Fruit fly (Drosophila melanogaster) whole organism, embryonic: ENCODE data around the gene Arpc1.
A peak's percentile ranks its signal among the peaks of the same experiment; 100 is the strongest.

ENCODE experiments used
- CG10654 ChIP-seq: fragments of 200-800 bp; sonication (Bioruptor generic); optimal IDR thresholded peaks from 2 replicates; lab custom pipeline; 2016; ENCODE audit warnings: missing biosample characterization, missing genetic modification characterization
- CG12391 ChIP-seq: fragments of 200-800 bp; sonication (Bioruptor generic); optimal IDR thresholded peaks from 3 replicates; lab custom pipeline; 2018; ENCODE audit warnings: missing biosample characterization, mild to moderate bottlenecking, missing genetic modification characterization, moderate library complexity
- CG15514 ChIP-seq: fragments of 200-800 bp; sonication (Bioruptor generic); optimal IDR thresholded peaks from 3 replicates; lab custom pipeline; 2017; ENCODE audit warnings: missing biosample characterization, missing genetic modification characterization, mild to moderate bottlenecking, moderate library complexity, missing genetic modification reagents
- CG17912 ChIP-seq: fragments of 200-800 bp; sonication (Bioruptor generic); optimal IDR thresholded peaks from 2 replicates; lab custom pipeline; 2018; ENCODE audit warnings: missing biosample characterization, mild to moderate bottlenecking, missing genetic modification characterization
- CG18599 ChIP-seq: fragments of 200-800 bp; sonication (Bioruptor generic); optimal IDR thresholded peaks from 3 replicates; lab custom pipeline; 2017; ENCODE audit warnings: missing biosample characterization, missing genetic modification characterization, mild to moderate bottlenecking, moderate library complexity, missing genetic modification reagents
- CG2120 ChIP-seq: fragments of 200-800 bp; sonication (Bioruptor generic); optimal IDR thresholded peaks from 3 replicates; lab custom pipeline; 2016; ENCODE audit warnings: missing biosample characterization, missing genetic modification characterization
- CG2678 ChIP-seq: fragments of 200-800 bp; sonication (Bioruptor generic); optimal IDR thresholded peaks from 3 replicates; lab custom pipeline; 2019; ENCODE audit warnings: missing biosample characterization, mild to moderate bottlenecking, missing genetic modification characterization, moderate library complexity
- CG3065 ChIP-seq: fragments of 200-800 bp; sonication (Bioruptor generic); optimal IDR thresholded peaks from 2 replicates; lab custom pipeline; 2016; ENCODE audit warnings: missing biosample characterization, missing genetic modification characterization
- CG3281 ChIP-seq: fragments of 200-800 bp; sonication (Bioruptor generic); optimal IDR thresholded peaks from 3 replicates; lab custom pipeline; 2017; ENCODE audit warnings: missing biosample characterization, mild to moderate bottlenecking, missing genetic modification characterization
- CG34224 ChIP-seq: fragments of 200-800 bp; sonication (Bioruptor generic); IDR thresholded peaks from 3 replicates; pipeline ENCODE4 v1.3.6; 2022; ENCODE audit warnings: missing biosample characterization, missing genetic modification characterization; ENCODE audit not compliant: partially characterized antibody
- CG7839 ChIP-seq: fragments of 200-800 bp; sonication (Bioruptor generic); optimal IDR thresholded peaks from 3 replicates; lab custom pipeline; 2018; ENCODE audit warnings: missing biosample characterization, mild to moderate bottlenecking, missing genetic modification characterization, moderate library complexity
- CG8478 ChIP-seq: fragments of >200 bp; optimal IDR thresholded peaks from 2 replicates; lab custom pipeline; 2018
- CrebB ChIP-seq: fragments of 200-800 bp; sonication (Bioruptor generic); optimal IDR thresholded peaks from 3 replicates; lab custom pipeline; 2018; ENCODE audit warnings: missing biosample characterization, mild to moderate bottlenecking, missing genetic modification characterization
- Dll ChIP-seq: fragments of 200-800 bp; sonication (Bioruptor generic); IDR thresholded peaks from 4 replicates; pipeline ENCODE4 v1.3.6; 2022; ENCODE audit warnings: missing biosample characterization, missing genetic modification characterization; ENCODE audit not compliant: partially characterized antibody
- Fer3 ChIP-seq: fragments of 200-800 bp; sonication (Bioruptor generic); optimal IDR thresholded peaks from 2 replicates; lab custom pipeline; 2018; ENCODE audit warnings: missing biosample characterization, mild to moderate bottlenecking, missing genetic modification characterization, moderate library complexity
- Hmr ChIP-seq: fragments of 200-800 bp; sonication (Bioruptor generic); optimal IDR thresholded peaks from 3 replicates; lab custom pipeline; 2017; ENCODE audit warnings: mild to moderate bottlenecking, missing biosample characterization, missing genetic modification reagents, missing genetic modification characterization
- Hr51 ChIP-seq, 2 experiments: fragments of 200-800 bp; sonication (Bioruptor generic); optimal IDR thresholded peaks; 2 replicates in 1 of 2; 3 replicates in 1 of 2; lab custom pipeline; 2016 to 2018; ENCODE audit warnings: missing biosample characterization in 2 of 2, missing genetic modification characterization in 2 of 2, mild to moderate bottlenecking in 1 of 2, moderate library complexity in 1 of 2
- Meics ChIP-seq: fragments of 200-800 bp; sonication (Bioruptor generic); optimal IDR thresholded peaks from 2 replicates; lab custom pipeline; 2017; ENCODE audit warnings: missing biosample characterization, mild to moderate bottlenecking, missing genetic modification characterization
- NFAT ChIP-seq: fragments of 200-800 bp; sonication (Bioruptor generic); IDR thresholded peaks from 2 replicates; pipeline ENCODE4 v1.3.6; 2022; ENCODE audit warnings: missing biosample characterization, missing genetic modification characterization
- Opbp ChIP-seq: fragments of 200-800 bp; sonication (Bioruptor generic); IDR thresholded peaks from 3 replicates; pipeline ENCODE4 v1.3.6; 2022; ENCODE audit warnings: missing biosample characterization, missing genetic modification characterization; ENCODE audit not compliant: partially characterized antibody
- PHDP ChIP-seq: fragments of 200-800 bp; sonication (Bioruptor generic); optimal IDR thresholded peaks from 3 replicates; lab custom pipeline; 2018; ENCODE audit warnings: missing biosample characterization, mild to moderate bottlenecking, missing genetic modification characterization, moderate library complexity
- YL-1 ChIP-seq: fragments of 200-800 bp; sonication (Bioruptor generic); optimal IDR thresholded peaks from 3 replicates; lab custom pipeline; 2017; ENCODE audit warnings: missing biosample characterization, mild to moderate bottlenecking, missing genetic modification characterization
- bowl ChIP-seq: fragments of 200-800 bp; sonication (Bioruptor generic); IDR thresholded peaks from 2 replicates; pipeline ENCODE4 v1.3.6; 2022; ENCODE audit warnings: missing biosample characterization, missing genetic modification characterization
- ci ChIP-seq: fragments of 200-800 bp; sonication (Bioruptor generic); IDR thresholded peaks from 3 replicates; pipeline ENCODE4 v1.3.6; 2022; ENCODE audit warnings: missing biosample characterization, missing genetic modification characterization
- crol ChIP-seq: fragments of 200-800 bp; sonication (Bioruptor generic); IDR thresholded peaks from 2 replicates; pipeline ENCODE4 v1.3.6; 2022; ENCODE audit warnings: missing biosample characterization, missing genetic modification characterization
- cwo ChIP-seq: fragments of 200-800 bp; sonication (Bioruptor generic); optimal IDR thresholded peaks from 3 replicates; lab custom pipeline; 2017; ENCODE audit warnings: missing biosample characterization, missing genetic modification characterization, mild to moderate bottlenecking, moderate library complexity, missing genetic modification reagents
- ewg ChIP-seq: fragments of 200-800 bp; sonication (Bioruptor generic); optimal IDR thresholded peaks from 3 replicates; lab custom pipeline; 2017; ENCODE audit warnings: mild to moderate bottlenecking, missing biosample characterization, missing genetic modification reagents, missing genetic modification characterization
- exex ChIP-seq: fragments of 200-800 bp; sonication (Bioruptor generic); optimal IDR thresholded peaks from 4 replicates; lab custom pipeline; 2018; ENCODE audit warnings: missing biosample characterization, mild to moderate bottlenecking, missing genetic modification characterization, moderate library complexity
- gem ChIP-seq: fragments of 200-800 bp; sonication (Bioruptor generic); optimal IDR thresholded peaks from 2 replicates; lab custom pipeline; 2019; ENCODE audit warnings: missing biosample characterization, mild to moderate bottlenecking, missing genetic modification characterization, moderate library complexity
- grau ChIP-seq: fragments of 200-800 bp; optimal IDR thresholded peaks from 3 replicates; lab custom pipeline; 2019; ENCODE audit warnings: missing biosample characterization, mild to moderate bottlenecking, missing genetic modification characterization, moderate library complexity
- gro ChIP-seq: fragments of 200-800 bp; sonication (Bioruptor generic); optimal IDR thresholded peaks from 2 replicates; lab custom pipeline; 2016; ENCODE audit warnings: missing biosample characterization, missing genetic modification characterization
- hbn ChIP-seq: fragments of 200-800 bp; sonication (Bioruptor generic); IDR thresholded peaks from 2 replicates; pipeline ENCODE4 v1.3.6; 2022; ENCODE audit warnings: missing biosample characterization, missing genetic modification characterization; ENCODE audit not compliant: partially characterized antibody
- lab ChIP-seq: fragments of 200-800 bp; sonication (Bioruptor generic); optimal IDR thresholded peaks from 3 replicates; lab custom pipeline; 2017; ENCODE audit warnings: missing biosample characterization, missing genetic modification characterization, mild to moderate bottlenecking, moderate library complexity, missing genetic modification reagents
- lov ChIP-seq, 2 experiments: fragments of 200-800 bp in 1 of 2; fragments of >200 bp in 1 of 2; sonication (Bioruptor generic) in 1 of 2; IDR thresholded peaks in 1 of 2; optimal IDR thresholded peaks in 1 of 2; 2 replicates in 1 of 2; 3 replicates in 1 of 2; pipeline versions ENCODE4 v1.3.6 to Lab custom; 2017 to 2022; ENCODE audit warnings: missing biosample characterization in 1 of 2, missing genetic modification characterization in 1 of 2
- row ChIP-seq: fragments of 200-800 bp; sonication (Bioruptor generic); IDR thresholded peaks from 3 replicates; pipeline ENCODE4 v1.3.6; 2022; ENCODE audit warnings: missing biosample characterization, missing genetic modification characterization
- slou ChIP-seq: fragments of 200-800 bp; sonication (Bioruptor generic); optimal IDR thresholded peaks from 3 replicates; lab custom pipeline; 2016; ENCODE audit warnings: missing biosample characterization, missing genetic modification characterization
- sug ChIP-seq: fragments of 200-800 bp; optimal IDR thresholded peaks from 2 replicates; lab custom pipeline; 2019; ENCODE audit warnings: missing biosample characterization, mild to moderate bottlenecking, missing genetic modification characterization, moderate library complexity
- tll ChIP-seq, 2 experiments: fragments of 200-800 bp in 1 of 2; fragments of >200 bp in 1 of 2; sonication (Bioruptor generic) in 1 of 2; optimal IDR thresholded peaks; 2 replicates each; lab custom pipeline; 2017 to 2019; ENCODE audit warnings: missing biosample characterization in 2 of 2, missing genetic modification characterization in 2 of 2, mild to moderate bottlenecking in 1 of 2, moderate library complexity in 1 of 2
- unc-4 ChIP-seq: fragments of 200-800 bp; sonication (Bioruptor generic); IDR thresholded peaks from 2 replicates; pipeline ENCODE4 v1.3.6; 2022; ENCODE audit warnings: missing biosample characterization, missing genetic modification characterization; ENCODE audit not compliant: partially characterized antibody
- unpg ChIP-seq: fragments of 200-800 bp; sonication (Bioruptor generic); optimal IDR thresholded peaks from 3 replicates; lab custom pipeline; 2018; ENCODE audit warnings: missing biosample characterization, mild to moderate bottlenecking, missing genetic modification characterization, moderate library complexity

Arpc1 gene

dm6 chr2L:13843692-13844284 is 14.2 kb upstream of the Arpc1 start, which contains the start of gene CG33306:
CG33306 (minus strand) TSS chr2L:13843742.
- TF ChIP-seq unpg (peak; percentile 10), tll (GFP tag; optimal IDR thresholded peaks at IDR 0.05; lab: Kevin White, UChicago) (no peak), exex (peak; percentile 96), Hmr (GFP tag; lab: Kevin White, UChicago) (peak; percentile 20), CG18599 (GFP tag; lab: Kevin White, UChicago) (peak; percentile 37), CG10654 (GFP tag; lab: Kevin White, UChicago) (no peak), row (GFP tag; lab: Robert Waterston, UW) (no peak), ewg (GFP tag; lab: Kevin White, UChicago) (no peak), NFAT (GFP tag; lab: Robert Waterston, UW) (no peak), lab (GFP tag; lab: Kevin White, UChicago) (peak; percentile 22), YL-1 (GFP tag; lab: Kevin White, UChicago) (no peak), PHDP (tag; lab: Kevin White, UChicago) (peak; percentile 7), CG2678 (tag; lab: Kevin White, UChicago) (peak; percentile 51), CG3281 (GFP tag; lab: Kevin White, UChicago) (peak; percentile 31), Meics (GFP tag; lab: Kevin White, UChicago) (peak; percentile 14), CG7839 (tag; lab: Kevin White, UChicago) (peak; percentile 23), ci (GFP tag; lab: Robert Waterston, UW) (no peak), cwo (peak; percentile 3), Fer3 (tag; lab: Kevin White, UChicago) (peak; percentile 21), CG34224 (no peak), CG17912 (GFP tag; lab: Kevin White, UChicago) (no peak), CG3065 (GFP tag; lab: Kevin White, UChicago) (no peak), Hr51 (GFP tag; optimal IDR thresholded peaks at IDR 0.05; lab: Kevin White, UChicago) (peak in 1 of 2 experiments; percentile 1), grau (tag; lab: Kevin White, UChicago) (peak; percentile 42), hbn (GFP tag; lab: Robert Waterston, UW) (no peak), CG12391 (tag; lab: Kevin White, UChicago) (peak; percentile 24), lov (optimal IDR thresholded peaks at IDR 0.05; lab: Kevin White, UChicago) (no peak), lov (GFP tag; IDR thresholded peaks at IDR 0.05; lab: Robert Waterston, UW) (no peak), gem (tag; lab: Kevin White, UChicago) (peak; percentile 54), bowl (GFP tag; lab: Robert Waterston, UW) (no peak), CG2120 (GFP tag; lab: Kevin White, UChicago) (peak; percentile 25)
- TF ChIP-seq, all 482 proteins: peak for 17

DNA sequence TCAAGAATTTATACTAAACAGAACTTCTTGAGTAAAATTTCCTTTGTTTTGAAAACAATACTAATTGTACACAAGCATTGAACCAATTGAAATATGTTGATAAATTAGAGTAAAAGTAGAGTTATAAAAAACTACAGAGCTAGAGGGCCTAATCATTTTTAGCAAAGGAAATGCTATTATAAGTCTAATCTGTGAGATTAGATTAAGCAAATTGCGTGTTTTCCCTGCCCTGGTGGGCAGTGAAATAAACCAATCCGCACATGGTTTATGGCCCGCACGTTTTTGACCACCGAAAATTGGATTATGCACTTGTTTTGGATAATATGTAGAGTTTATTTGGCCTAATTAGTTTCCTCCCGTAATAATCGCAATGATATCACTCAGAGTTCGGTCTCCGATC is 13.0 kb upstream of the Arpc1 start:
- TF ChIP-seq cwo (peak; percentile 45), CG8478 (lab: Kevin White, UChicago) (no peak), gro (GFP tag; lab: Kevin White, UChicago) (no peak), CG15514 (GFP tag; lab: Kevin White, UChicago) (no peak), crol (GFP tag; lab: Robert Waterston, UW) (no peak), unc-4 (no peak), CrebB (no peak), sug (tag; lab: Kevin White, UChicago) (peak; percentile 75), exex (peak; percentile 86), Dll (GFP tag; lab: Robert Waterston, UW) (no peak), slou (GFP tag; lab: Kevin White, UChicago) (no peak), Opbp (no peak)
